Worm (Caenorhabditis elegans) whole organism, late embryonic: ENCODE results near the gene F17A2.16.

Experiments
- C08G9.2 ChIP-seq: sonication (generic microtip); optimal IDR thresholded peaks from 2 replicates; lab custom pipeline; 2016; ENCODE audit warnings: mild to moderate bottlenecking, missing genetic modification characterization, moderate library complexity, missing compliant biosample characterization
- F13H6.1 ChIP-seq: sonication (generic microtip); optimal IDR thresholded peaks from 2 replicates; lab custom pipeline; 2016; ENCODE audit warnings: missing genetic modification characterization, missing compliant biosample characterization
- K09A11.1 ChIP-seq: sonication (generic microtip); optimal IDR thresholded peaks from 2 replicates; lab custom pipeline; 2017; ENCODE audit warnings: antibody characterized with exemption, mild to moderate bottlenecking, missing genetic modification characterization, missing compliant biosample characterization; ENCODE audit not compliant: insufficient read depth
- T23F11.4 ChIP-seq: fragments of 200-800 bp; sonication (Bioruptor generic); optimal IDR thresholded peaks from 2 replicates; lab custom pipeline; 2018; ENCODE audit warnings: mild to moderate bottlenecking, missing genetic modification characterization, missing compliant biosample characterization
- Y22D7AL.16 ChIP-seq: sonication (generic microtip); optimal IDR thresholded peaks from 2 replicates; lab custom pipeline; 2016; ENCODE audit warnings: missing genetic modification characterization, missing compliant biosample characterization
- ceh-19 ChIP-seq: fragments of 200-800 bp; sonication (Bioruptor generic); optimal IDR thresholded peaks from 2 replicates; lab custom pipeline; 2018; ENCODE audit warnings: mild to moderate bottlenecking, missing genetic modification characterization, missing compliant biosample characterization
- ceh-24 ChIP-seq: sonication (generic microtip); optimal IDR thresholded peaks from 2 replicates; lab custom pipeline; 2016; ENCODE audit warnings: mild to moderate bottlenecking, missing genetic modification characterization, missing compliant biosample characterization
- ceh-30 ChIP-seq: fragments of 150-350 bp; optimal IDR thresholded peaks from 2 replicates; lab custom pipeline; 2014; ENCODE audit warnings: missing biosample characterization, missing genetic modification characterization
- ceh-31 ChIP-seq: sonication (generic microtip); optimal IDR thresholded peaks from 2 replicates; lab custom pipeline; 2016; ENCODE audit warnings: missing genetic modification characterization, missing compliant biosample characterization
- ceh-34 ChIP-seq: sonication (generic microtip); optimal IDR thresholded peaks from 2 replicates; lab custom pipeline; 2016; ENCODE audit warnings: mild to moderate bottlenecking, missing genetic modification characterization, missing compliant biosample characterization
- ceh-45 ChIP-seq: fragments of 200-800 bp; sonication (Bioruptor generic); IDR thresholded peaks from 2 replicates; pipeline ENCODE4 v1.3.6; 2022; ENCODE audit warnings: missing genetic modification reagents, missing genetic modification characterization, missing compliant biosample characterization
- ceh-9 ChIP-seq: sonication (generic microtip); optimal IDR thresholded peaks from 2 replicates; lab custom pipeline; 2016; ENCODE audit warnings: mild to moderate bottlenecking, missing genetic modification characterization, inconsistent platforms, missing compliant biosample characterization
- che-1 ChIP-seq: sonication (generic microtip); optimal IDR thresholded peaks from 2 replicates; lab custom pipeline; 2016; ENCODE audit warnings: mild to moderate bottlenecking, missing genetic modification characterization, missing compliant biosample characterization
- dmd-4 ChIP-seq: sonication (generic microtip); optimal IDR thresholded peaks from 2 replicates; lab custom pipeline; 2016; ENCODE audit warnings: borderline replicate concordance, missing genetic modification characterization, missing compliant biosample characterization
- dve-1 ChIP-seq: sonication (generic microtip); optimal IDR thresholded peaks from 2 replicates; lab custom pipeline; 2017; ENCODE audit warnings: antibody characterized with exemption, mild to moderate bottlenecking, missing genetic modification characterization, missing compliant biosample characterization
- elt-4 ChIP-seq: sonication (generic microtip); optimal IDR thresholded peaks from 2 replicates; lab custom pipeline; 2016; ENCODE audit warnings: missing genetic modification characterization, missing compliant biosample characterization
- eyg-1 ChIP-seq: sonication (generic microtip); optimal IDR thresholded peaks from 2 replicates; lab custom pipeline; 2016; ENCODE audit warnings: missing genotype, missing genetic modification characterization, missing compliant biosample characterization
- fax-1 ChIP-seq: sonication (generic microtip); optimal IDR thresholded peaks from 2 replicates; lab custom pipeline; 2016; ENCODE audit warnings: missing genotype, missing genetic modification characterization, missing compliant biosample characterization
- fkh-10 ChIP-seq: fragments of 150-350 bp; optimal IDR thresholded peaks from 2 replicates; lab custom pipeline; 2014; ENCODE audit warnings: missing biosample characterization, missing genetic modification reagents, missing genetic modification characterization
- fkh-6 ChIP-seq: sonication (generic microtip); optimal IDR thresholded peaks from 2 replicates; lab custom pipeline; 2016; ENCODE audit warnings: missing genetic modification characterization, missing compliant biosample characterization
- gmeb-2 ChIP-seq: sonication (generic microtip); optimal IDR thresholded peaks from 2 replicates; lab custom pipeline; 2016; ENCODE audit warnings: missing genetic modification characterization, inconsistent platforms, missing compliant biosample characterization
- hlh-15 ChIP-seq: sonication (generic microtip); optimal IDR thresholded peaks from 2 replicates; lab custom pipeline; 2016; ENCODE audit warnings: missing genetic modification characterization, missing compliant biosample characterization
- hlh-6 ChIP-seq: sonication (generic microtip); optimal IDR thresholded peaks from 2 replicates; lab custom pipeline; 2016; ENCODE audit warnings: missing genotype, missing genetic modification characterization, missing compliant biosample characterization
- lim-6 ChIP-seq: sonication (generic microtip); optimal IDR thresholded peaks from 2 replicates; lab custom pipeline; 2016; ENCODE audit warnings: missing genetic modification characterization, missing compliant biosample characterization
- lin-11 ChIP-seq: fragments of 200-800 bp; sonication (Bioruptor generic); optimal IDR thresholded peaks from 2 replicates; lab custom pipeline; 2018; ENCODE audit warnings: mild to moderate bottlenecking, missing genetic modification characterization, missing compliant biosample characterization
- madf-2 ChIP-seq: sonication (generic microtip); optimal IDR thresholded peaks from 2 replicates; lab custom pipeline; 2017; ENCODE audit warnings: missing genetic modification characterization, missing compliant biosample characterization
- mec-3 ChIP-seq: sonication (generic microtip); optimal IDR thresholded peaks from 2 replicates; lab custom pipeline; 2016; ENCODE audit warnings: borderline replicate concordance, missing genetic modification characterization, missing compliant biosample characterization
- npax-4 ChIP-seq: sonication (generic microtip); optimal IDR thresholded peaks from 2 replicates; lab custom pipeline; 2016; ENCODE audit warnings: missing genetic modification characterization, missing compliant biosample characterization
- odd-2 ChIP-seq: sonication (generic microtip); optimal IDR thresholded peaks from 2 replicates; lab custom pipeline; 2017; ENCODE audit warnings: antibody characterized with exemption, mild to moderate bottlenecking, missing genetic modification characterization, missing compliant biosample characterization
- pha-2 ChIP-seq: sonication (generic microtip); optimal IDR thresholded peaks from 2 replicates; lab custom pipeline; 2017; ENCODE audit warnings: mild to moderate bottlenecking, missing genetic modification characterization, missing compliant biosample characterization
- pha-4 ChIP-seq: fragments of 150-350 bp; optimal IDR thresholded peaks from 2 replicates; lab custom pipeline; 2018; ENCODE audit warnings: missing biosample characterization, missing genetic modification reagents, missing genetic modification characterization
- pqm-1 ChIP-seq: sonication (generic microtip); optimal IDR thresholded peaks from 2 replicates; lab custom pipeline; 2016; ENCODE audit warnings: missing genetic modification characterization, missing compliant biosample characterization
- ref-2 ChIP-seq: sonication (generic microtip); optimal IDR thresholded peaks from 2 replicates; lab custom pipeline; 2016; ENCODE audit warnings: missing genetic modification characterization, missing compliant biosample characterization
- sdc-2 ChIP-seq: sonication (generic microtip); optimal IDR thresholded peaks from 2 replicates; lab custom pipeline; 2016; ENCODE audit warnings: missing genotype, missing genetic modification characterization, missing compliant biosample characterization
- ttx-3 ChIP-seq: sonication (generic microtip); optimal IDR thresholded peaks from 2 replicates; lab custom pipeline; 2016; ENCODE audit warnings: missing genetic modification reagents, missing genetic modification characterization, missing compliant biosample characterization
- unc-42 ChIP-seq: sonication (generic microtip); optimal IDR thresholded peaks from 2 replicates; lab custom pipeline; 2016; ENCODE audit warnings: missing genotype, missing genetic modification characterization, missing compliant biosample characterization
- unc-55 ChIP-seq: sonication (generic microtip); optimal IDR thresholded peaks from 2 replicates; lab custom pipeline; 2017; ENCODE audit warnings: missing biosample characterization, missing genetic modification reagents, missing genetic modification characterization
- unc-86 ChIP-seq: sonication (generic microtip); optimal IDR thresholded peaks from 2 replicates; lab custom pipeline; 2016; ENCODE audit warnings: missing genetic modification characterization, missing compliant biosample characterization
- zip-5 ChIP-seq: sonication (generic microtip); optimal IDR thresholded peaks from 2 replicates; lab custom pipeline; 2016; ENCODE audit warnings: missing genetic modification characterization, missing compliant biosample characterization

F17A2.16 gene

ce11 chrX:12350207-12350606 lies 42.0 kb downstream of the F17A2.16 start, which contains the start of gene F42F12.3:
TSS of gene F42F12.3 (plus strand) at chrX:12350578.
- TF ChIP-seq sdc-2 (tag; lab: Kevin White, UChicago): no peak
- TF ChIP-seq che-1 (tag; lab: Kevin White, UChicago): no peak
- no peak for TF ChIP-seq fax-1 (tag; lab: Kevin White, UChicago)
- no peak for TF ChIP-seq fkh-6 (tag; lab: Kevin White, UChicago)
- TF ChIP-seq ceh-45 (GFP tag; lab: Robert Waterston, UW): no peak
- TF ChIP-seq odd-2: no peak
- no peak for TF ChIP-seq ceh-24 (tag; lab: Kevin White, UChicago)
- TF ChIP-seq T23F11.4: no peak

DNA sequence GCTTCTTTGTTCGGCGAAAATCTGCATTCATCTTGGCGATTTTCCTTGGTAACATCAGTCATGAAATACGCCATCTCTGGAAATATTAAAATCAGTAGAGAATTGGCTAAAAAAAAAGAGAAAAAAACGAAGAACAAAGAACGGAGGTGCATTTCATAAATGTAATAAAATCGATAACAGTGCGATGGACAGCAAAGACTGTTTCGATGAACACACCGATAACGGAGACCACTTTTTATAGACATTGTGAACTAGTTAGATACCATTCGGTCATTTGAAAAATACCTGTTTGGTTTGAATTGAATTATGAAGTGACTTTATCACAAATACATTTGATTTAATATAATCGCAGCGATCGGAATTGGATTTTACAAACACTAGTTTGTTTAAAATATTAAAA lies 44.6 kb downstream of the F17A2.16 start, which contains the start of gene F42F12.4:
F42F12.4 (minus strand) TSS at position 76 of the 400 bp plus-strand sequence.
- no peak for TF ChIP-seq pha-2
- no peak for TF ChIP-seq hlh-15 (tag; lab: Kevin White, UChicago)
- TF ChIP-seq npax-4 (tag; lab: Kevin White, UChicago): no peak
- no peak for TF ChIP-seq unc-42 (tag; lab: Kevin White, UChicago)
- no peak for TF ChIP-seq elt-4
- TF ChIP-seq unc-86: no peak

DNA sequence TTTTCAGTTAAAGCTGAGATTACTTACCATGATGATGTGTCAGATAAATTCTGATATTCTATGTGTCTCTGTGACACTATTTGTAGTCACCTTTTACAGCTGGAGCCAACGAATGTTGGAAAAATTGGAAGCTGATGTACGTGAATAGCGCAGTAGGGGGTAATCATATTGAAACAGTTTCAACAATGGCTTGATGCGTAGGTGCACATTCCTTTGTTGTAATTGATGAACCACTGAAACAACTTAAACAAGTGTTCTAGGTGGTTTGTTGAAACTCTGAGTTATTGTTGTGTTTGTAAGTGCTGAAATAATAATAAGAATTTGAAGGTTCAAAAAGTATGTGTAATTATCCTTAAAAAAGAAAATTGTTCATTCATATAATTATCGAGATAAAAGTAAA lies 48.3 kb downstream of the F17A2.16 start, which contains the start of gene nspc-12:
nspc-12 (minus strand) TSS at position 101 of the 400 bp plus-strand sequence.
- TF ChIP-seq lin-11 (tag; lab: Kevin White, UChicago) (no peak), unc-55 (GFP tag; lab: Kevin White, UChicago) (no peak), K09A11.1 (tag; lab: Kevin White, UChicago) (no peak), F13H6.1 (tag; lab: Kevin White, UChicago) (no peak), ceh-9 (tag; lab: Kevin White, UChicago) (no peak), C08G9.2 (tag; lab: Kevin White, UChicago) (no peak), pqm-1 (tag; lab: Kevin White, UChicago) (no peak), ceh-19 (GFP tag; lab: Kevin White, UChicago) (no peak), hlh-6 (tag; lab: Kevin White, UChicago) (no peak), eyg-1 (tag; lab: Kevin White, UChicago) (no peak), madf-2 (tag; lab: Kevin White, UChicago) (no peak), ttx-3 (tag; lab: Kevin White, UChicago) (no peak), mec-3 (no peak), odd-2 (no peak), pha-4 (tag; lab: Kevin White, UChicago) (no peak)

DNA sequence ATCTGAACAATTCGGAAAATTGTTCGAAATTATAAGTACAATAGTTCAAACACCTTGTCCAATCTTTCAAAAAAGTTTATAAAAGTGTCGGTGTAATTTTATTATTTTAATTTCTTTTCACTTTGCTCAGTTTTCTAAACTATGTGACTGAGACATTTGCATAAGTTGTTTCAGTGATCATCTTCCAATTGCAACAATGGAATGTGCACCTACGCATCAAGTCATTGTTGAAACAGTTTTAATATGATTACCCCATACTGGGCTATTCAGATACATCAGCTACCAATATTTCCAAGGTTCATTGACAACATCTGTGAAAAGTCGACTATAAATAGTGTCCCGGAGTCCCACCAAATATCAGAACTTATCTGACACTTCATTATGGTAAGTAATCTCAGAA lies 48.9 kb downstream of the F17A2.16 start, which contains the start of gene nspc-13:
nspc-13 (plus strand) TSS at position 301 of the 400 bp plus-strand sequence.
- TF ChIP-seq zip-5 (tag; lab: Kevin White, UChicago): no peak
- no peak for TF ChIP-seq lim-6 (tag; lab: Kevin White, UChicago)
- no peak for TF ChIP-seq eyg-1 (tag; lab: Kevin White, UChicago)
- no peak for TF ChIP-seq ceh-34 (tag; lab: Kevin White, UChicago)
- no peak for TF ChIP-seq pha-4 (tag; lab: Kevin White, UChicago)
- no peak for TF ChIP-seq dve-1
- no peak for TF ChIP-seq pqm-1 (tag; lab: Kevin White, UChicago)
- TF ChIP-seq ceh-30: no peak

ce11 chrX:12358957-12359356 lies 50.7 kb downstream of the F17A2.16 start, which contains the start of gene nspc-14:
TSS of gene nspc-14 (minus strand) at chrX:12359057.
- TF ChIP-seq ceh-31 (tag; lab: Kevin White, UChicago): no peak
- no peak for TF ChIP-seq dmd-4
- no peak for TF ChIP-seq Y22D7AL.16 (tag; lab: Kevin White, UChicago)
- TF ChIP-seq pha-2: no peak
- no peak for TF ChIP-seq gmeb-2 (tag; lab: Kevin White, UChicago)
- no peak for TF ChIP-seq fkh-10
- no peak for TF ChIP-seq ref-2 (tag; lab: Kevin White, UChicago)
